Worm (Caenorhabditis elegans) whole organism, early embryonic: Measurements from ENCODE around the gene clec-166.

Source experiments
- B0310.2 ChIP-seq: sonication (generic microtip); optimal IDR thresholded peaks from 2 replicates; lab custom pipeline; 2016; ENCODE audit warnings: mild to moderate bottlenecking, missing genetic modification characterization, missing compliant biosample characterization
- F13C5.2 ChIP-seq: sonication (generic microtip); optimal IDR thresholded peaks from 2 replicates; lab custom pipeline; 2017; ENCODE audit warnings: mild to moderate bottlenecking, missing genetic modification characterization, inconsistent platforms, missing compliant biosample characterization
- aly-1 ChIP-seq: sonication (generic microtip); optimal IDR thresholded peaks from 2 replicates; lab custom pipeline; 2016; ENCODE audit warnings: missing genetic modification characterization, missing compliant biosample characterization
- ama-1 ChIP-seq: fragments of 150-350 bp; optimal IDR thresholded peaks from 2 replicates; lab custom pipeline; 2014
- ceh-13 ChIP-seq: fragments of 200-800 bp; sonication (Bioruptor generic); optimal IDR thresholded peaks from 2 replicates; lab custom pipeline; 2018; ENCODE audit warnings: mild to moderate bottlenecking, missing genetic modification characterization, missing compliant biosample characterization
- ceh-36 ChIP-seq: sonication (generic microtip); optimal IDR thresholded peaks from 2 replicates; lab custom pipeline; 2016; ENCODE audit warnings: missing genetic modification characterization, inconsistent platforms, missing compliant biosample characterization
- ets-7 ChIP-seq: sonication (generic microtip); optimal IDR thresholded peaks from 2 replicates; lab custom pipeline; 2016; ENCODE audit warnings: missing genotype, missing genetic modification characterization, missing compliant biosample characterization
- hmg-4 ChIP-seq: fragments of 200-800 bp; sonication (Bioruptor generic); optimal IDR thresholded peaks from 2 replicates; lab custom pipeline; 2018; ENCODE audit warnings: mild to moderate bottlenecking, missing genetic modification characterization, missing compliant biosample characterization
- hnd-1 ChIP-seq: sonication (generic microtip); optimal IDR thresholded peaks from 2 replicates; lab custom pipeline; 2016; ENCODE audit warnings: missing genetic modification characterization, missing compliant biosample characterization
- pes-1 ChIP-seq: fragments of 200-800 bp; sonication (Bioruptor generic); IDR thresholded peaks from 2 replicates; pipeline ENCODE4 v1.3.6; 2022; ENCODE audit warnings: missing genetic modification reagents, missing genetic modification characterization, missing compliant biosample characterization
- scrt-1 ChIP-seq: fragments of 200-800 bp; sonication (Bioruptor generic); IDR thresholded peaks from 2 replicates; pipeline ENCODE4 v1.3.6; 2022; ENCODE audit warnings: missing genetic modification characterization, missing compliant biosample characterization
- sea-1 ChIP-seq: fragments of 200-800 bp; sonication (Bioruptor generic); conservative IDR thresholded peaks from 2 replicates; pipeline ENCODE4 v1.3.6; 2022; ENCODE audit warnings: missing genetic modification characterization, missing compliant biosample characterization
- tbx-11 ChIP-seq: fragments of 200-800 bp; sonication (Bioruptor generic); IDR thresholded peaks from 2 replicates; pipeline ENCODE4 v1.3.6; 2022; ENCODE audit warnings: missing genetic modification characterization, missing compliant biosample characterization
- tbx-37 ChIP-seq: fragments of 200-800 bp; sonication (Bioruptor generic); conservative IDR thresholded peaks from 2 replicates; pipeline ENCODE4 v1.3.6; 2022; ENCODE audit warnings: missing genetic modification reagents, missing genetic modification characterization, missing compliant biosample characterization

- TF ChIP-seq pes-1 (GFP tag; lab: Robert Waterston, UW) (no peak), F13C5.2 (tag; lab: Kevin White, UChicago) (no peak), ama-1 (lab: Kevin White, UChicago) (no peak), B0310.2 (tag; lab: Kevin White, UChicago) (no peak), ceh-13 (no peak), scrt-1 (no peak), tbx-11 (GFP tag; lab: Robert Waterston, UW) (no peak), tbx-37 (GFP tag; lab: Robert Waterston, UW) (no peak), hmg-4 (GFP tag; lab: Kevin White, UChicago) (no peak), hnd-1 (tag; lab: Kevin White, UChicago) (no peak), ceh-36 (no peak), ets-7 (tag; lab: Kevin White, UChicago) (no peak), sea-1 (no peak), aly-1 (tag; lab: Kevin White, UChicago) (no peak)
Observed at ce11 chrIV:1243295-1243694, 7.8 kb downstream of the clec-166 start, which contains the start of gene F38A1.15.
